Worm (Caenorhabditis elegans): ENCODE measurements around the gene T27E7.3.
"Not testable (repeated sequence)": the region's sequence is repeated elsewhere in the genome, so short reads cannot be mapped to it uniquely, and the experiment has no call there.

DNA sequence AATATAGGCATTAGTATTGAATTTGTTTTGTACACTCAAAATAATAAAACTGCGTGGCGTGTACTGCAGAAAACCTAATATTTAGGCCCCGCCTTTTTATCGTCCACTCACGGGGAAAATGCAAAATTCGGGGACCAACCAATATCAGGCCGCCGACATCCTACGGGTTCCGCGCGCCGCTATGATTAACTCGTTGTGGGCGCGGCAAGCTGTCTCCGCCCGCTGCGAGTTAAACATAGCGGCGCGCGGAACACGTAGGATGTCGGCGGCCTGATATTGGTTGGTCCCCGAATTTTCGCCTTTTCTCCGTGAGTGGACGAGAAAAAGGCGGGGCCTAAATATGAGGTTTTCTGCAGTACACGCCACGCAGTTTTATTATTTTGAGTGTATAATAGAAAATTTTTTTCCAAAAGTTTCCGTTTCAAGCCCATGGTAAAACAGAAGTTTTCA, 18.4 kb upstream of the T27E7.3 start:
- TF ChIP-seq nfya-2 (GFP tag; IDR thresholded peaks at IDR 0.05); lin-35 (GFP tag; optimal IDR thresholded peaks at IDR 0.05); F37B4.10 (GFP tag; IDR thresholded peaks at IDR 0.05); ztf-28 (GFP tag; IDR thresholded peaks at IDR 0.05); snpc-3.4 (tag; optimal IDR thresholded peaks at IDR 0.05); K11D2.4 (GFP tag; IDR thresholded peaks at IDR 0.05): not testable (repeated sequence)

All from whole organism, young adult.